Fruit fly (Drosophila melanogaster) whole organism, embryonic: Measurements from ENCODE around the gene CG6830.

ENCODE experiments used
- Adf1 ChIP-seq: fragments of 200-800 bp; sonication (Bioruptor generic); IDR thresholded peaks from 2 replicates; pipeline ENCODE4 v1.3.6; 2022; ENCODE audit warnings: missing biosample characterization, missing genetic modification characterization
- Atf-2 ChIP-seq: fragments of 200-800 bp; sonication (Bioruptor generic); optimal IDR thresholded peaks from 2 replicates; lab custom pipeline; 2016; ENCODE audit warnings: missing biosample characterization, missing genetic modification characterization
- B-H1 ChIP-seq: fragments of 200-800 bp; sonication (Bioruptor generic); IDR thresholded peaks from 3 replicates; pipeline ENCODE4 v1.3.6; 2022; ENCODE audit warnings: missing biosample characterization, missing genetic modification characterization
- CG13287 ChIP-seq: fragments of 200-800 bp; sonication (Bioruptor generic); IDR thresholded peaks from 2 replicates; pipeline ENCODE4 v1.3.6; 2022; ENCODE audit warnings: missing biosample characterization, missing genetic modification characterization; ENCODE audit not compliant: partially characterized antibody
- CG13296 ChIP-seq: fragments of 200-800 bp; sonication (Bioruptor generic); optimal IDR thresholded peaks from 3 replicates; lab custom pipeline; 2018; ENCODE audit warnings: missing biosample characterization, mild to moderate bottlenecking, missing genetic modification characterization
- CG17568 ChIP-seq: fragments of 200-800 bp; sonication (Bioruptor generic); optimal IDR thresholded peaks from 2 replicates; lab custom pipeline; 2018; ENCODE audit warnings: missing biosample characterization, mild to moderate bottlenecking, missing genetic modification characterization, moderate library complexity
- CG17612 ChIP-seq: fragments of 200-800 bp; sonication (Bioruptor generic); IDR thresholded peaks from 2 replicates; pipeline ENCODE4 v1.3.6; 2022; ENCODE audit warnings: missing biosample characterization, missing genetic modification characterization
- CG1832 ChIP-seq: fragments of 200-800 bp; sonication (Bioruptor generic); optimal IDR thresholded peaks from 2 replicates; lab custom pipeline; 2017; ENCODE audit warnings: missing biosample characterization, mild to moderate bottlenecking, missing genetic modification characterization, inconsistent platforms
- CG18476 ChIP-seq: fragments of 200-800 bp; sonication (Bioruptor generic); optimal IDR thresholded peaks from 2 replicates; lab custom pipeline; 2016; ENCODE audit warnings: missing biosample characterization, mild to moderate bottlenecking, missing genetic modification characterization
- CG2875 ChIP-seq: fragments of 200-800 bp; sonication (Bioruptor generic); optimal IDR thresholded peaks from 2 replicates; lab custom pipeline; 2017; ENCODE audit warnings: missing biosample characterization, mild to moderate bottlenecking, missing genetic modification characterization, missing genetic modification reagents
- CG30020 ChIP-seq: fragments of 200-800 bp; optimal IDR thresholded peaks from 2 replicates; lab custom pipeline; 2019; ENCODE audit warnings: missing biosample characterization, mild to moderate bottlenecking, missing genetic modification characterization, moderate library complexity
- CG34376 ChIP-seq: fragments of 200-800 bp; sonication (Bioruptor generic); optimal IDR thresholded peaks from 2 replicates; lab custom pipeline; 2018; ENCODE audit warnings: missing biosample characterization, mild to moderate bottlenecking, missing genetic modification characterization
- CG3847 ChIP-seq: fragments of 200-800 bp; sonication (Bioruptor generic); IDR thresholded peaks from 2 replicates; pipeline ENCODE4 v1.3.6; 2022; ENCODE audit warnings: missing biosample characterization, missing genetic modification characterization
- CG4282 ChIP-seq: fragments of 200-800 bp; sonication (Bioruptor generic); optimal IDR thresholded peaks from 2 replicates; lab custom pipeline; 2016; ENCODE audit warnings: missing biosample characterization, missing genetic modification characterization
- CG6272 ChIP-seq: fragments of 200-800 bp; sonication (Bioruptor generic); IDR thresholded peaks from 2 replicates; pipeline ENCODE4 v1.3.6; 2022; ENCODE audit warnings: missing biosample characterization, missing genetic modification characterization
- CG7357 ChIP-seq: fragments of 200-800 bp; sonication (Bioruptor generic); IDR thresholded peaks from 3 replicates; pipeline ENCODE4 v1.3.6; 2022; ENCODE audit warnings: missing biosample characterization, missing genetic modification characterization
- CG7745 ChIP-seq: fragments of 200-800 bp; sonication (Bioruptor generic); optimal IDR thresholded peaks from 2 replicates; lab custom pipeline; 2018; ENCODE audit warnings: missing biosample characterization, mild to moderate bottlenecking, missing genetic modification characterization, moderate library complexity
- CG8281 ChIP-seq: fragments of 200-800 bp; sonication (Bioruptor generic); optimal IDR thresholded peaks from 2 replicates; lab custom pipeline; 2018; ENCODE audit warnings: missing biosample characterization, mild to moderate bottlenecking, missing genetic modification characterization, moderate library complexity
- CG8290 ChIP-seq, 3 experiments: fragments of 200-800 bp; sonication (Bioruptor generic); optimal IDR thresholded peaks; 2 replicates each; lab custom pipeline; 2016 to 2019; ENCODE audit warnings: missing biosample characterization in 3 of 3, missing genetic modification characterization in 3 of 3, mild to moderate bottlenecking in 2 of 3, moderate library complexity in 1 of 3
- CG8388 ChIP-seq: fragments of 200-800 bp; sonication (Bioruptor generic); optimal IDR thresholded peaks from 2 replicates; lab custom pipeline; 2019; ENCODE audit warnings: missing biosample characterization, mild to moderate bottlenecking, missing genetic modification characterization, moderate library complexity
- CrebB ChIP-seq: fragments of 200-800 bp; sonication (Bioruptor generic); optimal IDR thresholded peaks from 3 replicates; lab custom pipeline; 2018; ENCODE audit warnings: missing biosample characterization, mild to moderate bottlenecking, missing genetic modification characterization
- D19A ChIP-seq: fragments of 200-800 bp; optimal IDR thresholded peaks from 3 replicates; lab custom pipeline; 2019; ENCODE audit warnings: missing biosample characterization, mild to moderate bottlenecking, missing genetic modification characterization, moderate library complexity
- Drgx ChIP-seq: fragments of 200-800 bp; sonication (Bioruptor generic); IDR thresholded peaks from 2 replicates; pipeline ENCODE4 v1.3.6; 2022; ENCODE audit warnings: missing biosample characterization, missing genetic modification characterization
- Fer1 ChIP-seq: fragments of 200-800 bp; sonication (Bioruptor generic); optimal IDR thresholded peaks from 2 replicates; lab custom pipeline; 2017; ENCODE audit warnings: missing biosample characterization, mild to moderate bottlenecking, missing genetic modification characterization
- Hmr ChIP-seq: fragments of 200-800 bp; sonication (Bioruptor generic); optimal IDR thresholded peaks from 3 replicates; lab custom pipeline; 2017; ENCODE audit warnings: mild to moderate bottlenecking, missing biosample characterization, missing genetic modification reagents, missing genetic modification characterization
- Hr78 ChIP-seq, 2 experiments: fragments of 200-800 bp in 1 of 2; fragments of >200 bp in 1 of 2; sonication (Bioruptor generic) in 1 of 2; optimal IDR thresholded peaks; 2 replicates each; lab custom pipeline; 2017 to 2019; ENCODE audit warnings: missing biosample characterization in 2 of 2, missing genetic modification characterization in 2 of 2, mild to moderate bottlenecking in 1 of 2, moderate library complexity in 1 of 2
- Pdp1 ChIP-seq, 2 experiments: fragments of 200-800 bp; sonication (Bioruptor generic); optimal IDR thresholded peaks; 3 replicates each; lab custom pipeline; 2016; ENCODE audit warnings: missing biosample characterization in 2 of 2, missing genetic modification characterization in 2 of 2, mild to moderate bottlenecking in 1 of 2, moderate library complexity in 1 of 2
- amos ChIP-seq: fragments of 200-800 bp; sonication (Bioruptor generic); IDR thresholded peaks from 2 replicates; pipeline ENCODE4 v1.3.6; 2022; ENCODE audit warnings: missing biosample characterization, missing genetic modification characterization; ENCODE audit not compliant: partially characterized antibody
- ash1 ChIP-seq: fragments of 200-800 bp; sonication (Bioruptor generic); optimal IDR thresholded peaks from 2 replicates; lab custom pipeline; 2018; ENCODE audit warnings: missing biosample characterization, mild to moderate bottlenecking, missing genetic modification characterization
- chinmo ChIP-seq: fragments of 200-800 bp; sonication (Bioruptor generic); IDR thresholded peaks from 4 replicates; pipeline ENCODE4 v1.3.6; 2022; ENCODE audit warnings: missing biosample characterization, missing genetic modification characterization; ENCODE audit not compliant: partially characterized antibody
- crol ChIP-seq: fragments of 200-800 bp; sonication (Bioruptor generic); IDR thresholded peaks from 2 replicates; pipeline ENCODE4 v1.3.6; 2022; ENCODE audit warnings: missing biosample characterization, missing genetic modification characterization
- eve ChIP-seq, 2 experiments: fragments of >200 bp; optimal IDR thresholded peaks; 2 replicates each; lab custom pipeline; 2017; ENCODE audit warnings: missing biosample characterization in 2 of 2, missing genetic modification characterization in 2 of 2
- eyg ChIP-seq: fragments of 200-800 bp; sonication (Bioruptor generic); optimal IDR thresholded peaks from 3 replicates; lab custom pipeline; 2016; ENCODE audit warnings: missing biosample characterization, missing genetic modification characterization
- fd64A ChIP-seq: fragments of 200-800 bp; sonication (Bioruptor generic); optimal IDR thresholded peaks from 3 replicates; lab custom pipeline; 2018; ENCODE audit warnings: missing biosample characterization, mild to moderate bottlenecking, missing genetic modification characterization
- gce ChIP-seq: fragments of 200-800 bp; sonication (Bioruptor generic); IDR thresholded peaks from 3 replicates; pipeline ENCODE4 v1.3.6; 2022; ENCODE audit warnings: missing biosample characterization, missing genetic modification characterization
- gfzf ChIP-seq: fragments of 200-800 bp; sonication (Bioruptor generic); optimal IDR thresholded peaks from 2 replicates; lab custom pipeline; 2016; ENCODE audit warnings: missing biosample characterization, mild to moderate bottlenecking, missing genetic modification characterization, moderate library complexity
- gsb-n ChIP-seq: fragments of 200-800 bp; sonication (Bioruptor generic); optimal IDR thresholded peaks from 3 replicates; lab custom pipeline; 2018; ENCODE audit warnings: missing biosample characterization, mild to moderate bottlenecking, missing genetic modification characterization
- insv ChIP-seq, 2 experiments: fragments of 200-800 bp; sonication (Bioruptor generic); optimal IDR thresholded peaks; 3 replicates each; lab custom pipeline; 2016 to 2018; ENCODE audit warnings: missing biosample characterization in 2 of 2, missing genetic modification characterization in 2 of 2
- inv ChIP-seq: fragments of 200-800 bp; sonication (Bioruptor generic); IDR thresholded peaks from 2 replicates; pipeline ENCODE4 v1.3.6; 2022; ENCODE audit warnings: missing biosample characterization, missing genetic modification characterization; ENCODE audit not compliant: partially characterized antibody
- klu ChIP-seq: fragments of 200-800 bp; sonication (Bioruptor generic); IDR thresholded peaks from 2 replicates; pipeline ENCODE4 v1.3.6; 2022; ENCODE audit warnings: missing biosample characterization, missing genetic modification characterization
- row ChIP-seq: fragments of 200-800 bp; sonication (Bioruptor generic); IDR thresholded peaks from 3 replicates; pipeline ENCODE4 v1.3.6; 2022; ENCODE audit warnings: missing biosample characterization, missing genetic modification characterization
- sens ChIP-seq: fragments of 200-800 bp; sonication (Bioruptor generic); peaks from one replicate; lab custom pipeline; 2016; ENCODE audit warnings: missing biosample characterization, missing genetic modification characterization
- twi ChIP-seq: fragments of 200-800 bp; optimal IDR thresholded peaks from 2 replicates; lab custom pipeline; 2019; ENCODE audit warnings: missing biosample characterization, mild to moderate bottlenecking, missing genetic modification characterization, moderate library complexity
- zen2 ChIP-seq: fragments of 200-800 bp; sonication (Bioruptor generic); IDR thresholded peaks from 3 replicates; pipeline ENCODE4 v1.3.6; 2022; ENCODE audit warnings: missing biosample characterization, missing genetic modification characterization; ENCODE audit not compliant: partially characterized antibody

CG6830 gene

dm6 chr3R:11649449-11649848 is 34.7 kb downstream of the CG6830 start (continued):
- no peak for TF ChIP-seq zen2 (GFP tag; lab: Robert Waterston, UW)
- peak; percentile 97 for TF ChIP-seq CG13296 (GFP tag; lab: Kevin White, UChicago)
- peak; percentile 73 for TF ChIP-seq gsb-n (tag; lab: Kevin White, UChicago)
- peak; percentile 91; the same call in 2 of the 3 replicates for TF ChIP-seq gce
- peak; percentile 93 for TF ChIP-seq CG34376 (GFP tag; lab: Kevin White, UChicago)
- TF ChIP-seq CG17568 (GFP tag; lab: Kevin White, UChicago), result peak; percentile 93
- peak; percentile 95 for TF ChIP-seq B-H1 (GFP tag; lab: Robert Waterston, UW)
- TF ChIP-seq CG8281 (tag; lab: Kevin White, UChicago), result peak; percentile 81
- TF ChIP-seq Hmr, result peak; percentile 96

dm6 chr3R:11648356-11649355 is 35.5 kb downstream of the CG6830 start:
- TF ChIP-seq CG8388 (GFP tag; lab: Kevin White, UChicago) (peak; percentile 35), CrebB (tag; lab: Kevin White, UChicago) (peak; percentile 25), CG8290 (GFP tag; optimal IDR thresholded peaks at IDR 0.05; lab: Kevin White, UChicago) (no peak), CG8290 (tag; optimal IDR thresholded peaks at IDR 0.05; lab: Kevin White, UChicago) (peak in 1 of 2 experiments; percentile 6), Adf1 (GFP tag; lab: Robert Waterston, UW) (no peak), CG17612 (GFP tag; lab: Robert Waterston, UW) (no peak), Atf-2 (no peak), Drgx (GFP tag; lab: Robert Waterston, UW) (peak; percentile 30; the same call in 1 of the 2 replicates), CG7745 (tag; lab: Kevin White, UChicago) (no peak), CG2875 (GFP tag; lab: Kevin White, UChicago) (no peak), CG13287 (GFP tag; lab: Robert Waterston, UW) (0 out of 2 replicates have a peak, but pooled peaks have one; percentile 11), CG4282 (GFP tag; lab: Kevin White, UChicago) (no peak), insv (GFP tag; optimal IDR thresholded peaks at IDR 0.05; lab: Kevin White, UChicago) (peak; percentile 67 to 94), eve (GFP tag; optimal IDR thresholded peaks at IDR 0.05; lab: Kevin White, UChicago) (peak in 1 of 2 experiments; percentile 77), CG18476 (GFP tag; lab: Kevin White, UChicago) (no peak), ash1 (peak; percentile 25), D19A (tag; lab: Kevin White, UChicago) (no peak), eyg (no peak), CG30020 (no peak), Pdp1 (GFP tag; optimal IDR thresholded peaks at IDR 0.05; lab: Kevin White, UChicago) (peak in 1 of 2 experiments; percentile 25), Hr78 (GFP tag; optimal IDR thresholded peaks at IDR 0.05; lab: Kevin White, UChicago) (peak in 1 of 2 experiments; percentile 48), inv (GFP tag; lab: Robert Waterston, UW) (no peak), sens (peak; percentile 13), Fer1 (peak; percentile 33), klu (GFP tag; lab: Robert Waterston, UW) (0 out of 2 replicates have a peak, but pooled peaks have one; percentile 38), fd64A (GFP tag; lab: Kevin White, UChicago) (no peak), CG3847 (GFP tag; lab: Robert Waterston, UW) (0 out of 2 replicates have a peak, but pooled peaks have one; percentile 26), CG1832 (GFP tag; lab: Kevin White, UChicago) (peak; percentile 57), gfzf (GFP tag; lab: Kevin White, UChicago) (no peak), CG6272 (GFP tag; lab: Robert Waterston, UW) (no peak), crol (GFP tag; lab: Robert Waterston, UW) (peak; percentile 94), gce (no peak), chinmo (GFP tag; lab: Robert Waterston, UW) (peak; percentile 87; the same call in 3 of the 4 replicates), Hmr (peak; percentile 21), amos (GFP tag; lab: Robert Waterston, UW) (peak; percentile 12; the same call in 1 of the 2 replicates), CG7357 (GFP tag; lab: Robert Waterston, UW) (no peak), twi (tag; lab: Kevin White, UChicago) (no peak), row (GFP tag; lab: Robert Waterston, UW) (0 out of 3 replicates have a peak, but pooled peaks have one; percentile 6)
